Fruit fly (Drosophila melanogaster) whole organism, pupa: ENCODE measurements around the gene Naa20A.
A peak's percentile ranks its signal among the peaks of the same experiment; 100 is the strongest.

Source experiments
- CG10348 ChIP-seq: fragments of 200-800 bp; sonication (Bioruptor generic); IDR thresholded peaks from 2 replicates; pipeline ENCODE4 v1.3.6; 2022; ENCODE audit warnings: missing biosample characterization, missing genetic modification characterization
- CG12605 ChIP-seq: fragments of 200-800 bp; sonication (Bioruptor generic); IDR thresholded peaks from 2 replicates; pipeline ENCODE4 v1.3.6; 2022; ENCODE audit warnings: missing biosample characterization, missing genetic modification characterization
- CG13204 ChIP-seq: fragments of 200-800 bp; sonication (Bioruptor generic); optimal IDR thresholded peaks from 2 replicates; lab custom pipeline; 2018; ENCODE audit warnings: missing biosample characterization, mild to moderate bottlenecking, missing genetic modification characterization, moderate library complexity
- CG14655 ChIP-seq: fragments of 200-800 bp; sonication (Bioruptor generic); optimal IDR thresholded peaks from 3 replicates; lab custom pipeline; 2017; ENCODE audit warnings: mild to moderate bottlenecking, missing biosample characterization, missing genetic modification reagents, missing genetic modification characterization
- CG15710 ChIP-seq: fragments of 200-800 bp; sonication (Bioruptor generic); optimal IDR thresholded peaks from 2 replicates; lab custom pipeline; 2018; ENCODE audit warnings: missing biosample characterization, mild to moderate bottlenecking, missing genetic modification characterization, moderate library complexity
- CG17806 ChIP-seq: fragments of 200-800 bp; sonication (Bioruptor generic); optimal IDR thresholded peaks from 2 replicates; lab custom pipeline; 2018; ENCODE audit warnings: missing biosample characterization, mild to moderate bottlenecking, missing genetic modification characterization, moderate library complexity
- CG32121 ChIP-seq: fragments of 200-800 bp; sonication (Bioruptor generic); IDR thresholded peaks from 2 replicates; pipeline ENCODE4 v1.3.6; 2022; ENCODE audit warnings: missing biosample characterization, missing genetic modification characterization
- CG34367 ChIP-seq: fragments of 200-800 bp; sonication (Bioruptor generic); optimal IDR thresholded peaks from 2 replicates; lab custom pipeline; 2018; ENCODE audit warnings: missing biosample characterization, mild to moderate bottlenecking, missing genetic modification characterization
- CG4496 ChIP-seq: fragments of 200-800 bp; sonication (Bioruptor generic); IDR thresholded peaks from 3 replicates; pipeline ENCODE4 v1.3.6; 2022; ENCODE audit warnings: missing biosample characterization, missing genetic modification characterization
- CG8159 ChIP-seq: fragments of 200-800 bp; sonication (Bioruptor generic); optimal IDR thresholded peaks from 3 replicates; lab custom pipeline; 2018; ENCODE audit warnings: missing biosample characterization, mild to moderate bottlenecking, missing genetic modification characterization, moderate library complexity
- CG8301 ChIP-seq: fragments of 200-800 bp; sonication (Bioruptor generic); optimal IDR thresholded peaks from 2 replicates; lab custom pipeline; 2018; ENCODE audit warnings: missing biosample characterization, mild to moderate bottlenecking, missing genetic modification characterization
- CG9948 ChIP-seq: fragments of 200-800 bp; sonication (Bioruptor generic); optimal IDR thresholded peaks from 2 replicates; lab custom pipeline; 2018; ENCODE audit warnings: missing biosample characterization, mild to moderate bottlenecking, missing genetic modification characterization, moderate library complexity
- D1 ChIP-seq: fragments of 200-800 bp; sonication (Bioruptor generic); optimal IDR thresholded peaks from 2 replicates; lab custom pipeline; 2018; ENCODE audit warnings: missing biosample characterization, mild to moderate bottlenecking, missing genetic modification characterization, moderate library complexity
- EcR ChIP-seq: fragments of 200-800 bp; sonication (Bioruptor generic); optimal IDR thresholded peaks from 3 replicates; lab custom pipeline; 2019; ENCODE audit warnings: missing biosample characterization, missing genetic modification characterization, mild to moderate bottlenecking, moderate library complexity, missing genetic modification reagents
- Ets98B ChIP-seq: fragments of 200-800 bp; sonication (Bioruptor generic); IDR thresholded peaks from 2 replicates; pipeline ENCODE4 v1.3.6; 2022; ENCODE audit warnings: missing biosample characterization, missing genetic modification characterization
- Pif1A ChIP-seq: fragments of 200-800 bp; sonication (Bioruptor generic); optimal IDR thresholded peaks from 3 replicates; lab custom pipeline; 2016; ENCODE audit warnings: missing biosample characterization, missing genetic modification characterization
- Pif1B ChIP-seq: fragments of 200-800 bp; sonication (Bioruptor generic); optimal IDR thresholded peaks from 3 replicates; lab custom pipeline; 2016; ENCODE audit warnings: missing biosample characterization, missing genetic modification characterization
- Snoo ChIP-seq: fragments of 200-800 bp; sonication (Bioruptor generic); optimal IDR thresholded peaks from 3 replicates; lab custom pipeline; 2017; ENCODE audit warnings: missing biosample characterization, mild to moderate bottlenecking, missing genetic modification characterization, inconsistent platforms
- fd96Ca ChIP-seq: fragments of 200-800 bp; sonication (Bioruptor generic); IDR thresholded peaks from 3 replicates; pipeline ENCODE4 v1.3.6; 2022; ENCODE audit warnings: missing biosample characterization, missing genetic modification characterization
- gl ChIP-seq: fragments of 200-800 bp; sonication (Bioruptor generic); optimal IDR thresholded peaks from 2 replicates; lab custom pipeline; 2018; ENCODE audit warnings: missing biosample characterization, mild to moderate bottlenecking, missing genetic modification characterization
- rn ChIP-seq: fragments of 200-800 bp; sonication (Bioruptor generic); IDR thresholded peaks from 2 replicates; pipeline ENCODE4 v1.3.6; 2022; ENCODE audit warnings: missing biosample characterization, missing genetic modification characterization

Naa20A gene

DNA sequence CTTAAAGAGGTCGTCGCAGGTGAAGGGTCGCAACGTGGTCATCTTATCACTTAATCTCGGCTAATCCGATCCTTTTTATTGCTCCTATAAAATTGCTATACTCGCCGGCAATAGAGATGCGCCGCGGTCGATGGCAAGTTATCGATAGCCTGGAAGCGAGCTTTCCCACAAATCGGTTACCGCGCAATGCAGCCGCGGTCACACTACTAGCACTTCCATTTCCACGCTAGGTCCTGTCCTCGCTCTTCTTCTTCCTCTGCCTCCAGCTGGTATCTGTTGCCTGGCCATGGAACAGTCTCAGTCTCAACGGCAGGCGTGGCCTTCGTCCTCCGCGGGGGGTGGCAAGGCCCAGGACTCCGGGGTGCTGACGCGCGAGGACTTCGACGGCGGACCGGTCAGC is at the start of gene Naa20A, which contains the start of gene MKP-4:
Gene Naa20A (minus strand): TSS at position 151 of the 400 bp plus-strand sequence.
Gene MKP-4 (plus strand): TSS at position 191 of the 400 bp plus-strand sequence.
- TF ChIP-seq CG15710, result no peak
- TF ChIP-seq CG34367 (tag; lab: Kevin White, UChicago), result no peak
- TF ChIP-seq EcR, result no peak
- no peak for TF ChIP-seq Snoo (tag; lab: Kevin White, UChicago)

DNA sequence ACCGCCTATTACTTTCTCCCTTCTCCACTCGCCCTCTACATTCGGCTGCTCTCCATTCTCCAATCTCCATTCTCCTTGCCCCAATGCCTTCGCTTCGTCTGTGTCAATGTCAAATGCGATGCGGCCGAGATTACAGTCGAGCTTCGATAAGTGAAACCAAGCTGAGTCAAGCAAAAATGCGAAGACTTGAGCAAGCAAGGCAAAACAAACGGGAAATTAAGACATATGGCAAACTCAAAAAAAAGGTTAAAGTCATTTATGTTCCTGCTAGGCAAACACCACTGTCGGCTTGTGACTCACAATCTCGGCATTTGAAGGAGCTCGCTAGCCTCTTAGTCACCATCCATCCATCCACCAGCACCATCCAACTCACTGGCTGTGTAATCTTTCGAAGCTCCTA is 45.5 kb upstream of the Naa20A start:
- peak; percentile 95 for TF ChIP-seq CG8159 (tag; lab: Kevin White, UChicago)
- TF ChIP-seq Pif1A (GFP tag; lab: Kevin White, UChicago), result peak; percentile 98
- peak; percentile 96 for TF ChIP-seq CG12605 (GFP tag; lab: Robert Waterston, UW)
- no peak for TF ChIP-seq D1
- TF ChIP-seq fd96Ca (GFP tag; lab: Robert Waterston, UW), result peak; percentile 98
- TF ChIP-seq CG9948 (tag; lab: Kevin White, UChicago), result peak; percentile 96
- TF ChIP-seq EcR, result peak; percentile 75
- TF ChIP-seq CG8301 (tag; lab: Kevin White, UChicago), result peak; percentile 93
- TF ChIP-seq CG13204 (GFP tag; lab: Kevin White, UChicago), result peak; percentile 96
- TF ChIP-seq CG10348 (GFP tag; lab: Robert Waterston, UW), result peak; percentile 87
- peak; percentile 92 for TF ChIP-seq rn
- TF ChIP-seq CG14655 (GFP tag; lab: Kevin White, UChicago), result peak; percentile 95
- TF ChIP-seq Snoo (tag; lab: Kevin White, UChicago), result peak; percentile 99
- peak; percentile 97 for TF ChIP-seq Ets98B (GFP tag; lab: Robert Waterston, UW)
- TF ChIP-seq CG4496 (GFP tag; lab: Robert Waterston, UW), result peak; percentile 97
- peak; percentile 99 for TF ChIP-seq Pif1B (GFP tag; lab: Kevin White, UChicago)
- TF ChIP-seq gl, result peak; percentile 96
- peak; percentile 98 for TF ChIP-seq CG34367 (tag; lab: Kevin White, UChicago)
- peak; percentile 94 for TF ChIP-seq CG32121 (GFP tag; lab: Robert Waterston, UW)
- TF ChIP-seq CG17806 (tag; lab: Kevin White, UChicago), result peak; percentile 97
- peak; percentile 98 for TF ChIP-seq CG15710

DNA sequence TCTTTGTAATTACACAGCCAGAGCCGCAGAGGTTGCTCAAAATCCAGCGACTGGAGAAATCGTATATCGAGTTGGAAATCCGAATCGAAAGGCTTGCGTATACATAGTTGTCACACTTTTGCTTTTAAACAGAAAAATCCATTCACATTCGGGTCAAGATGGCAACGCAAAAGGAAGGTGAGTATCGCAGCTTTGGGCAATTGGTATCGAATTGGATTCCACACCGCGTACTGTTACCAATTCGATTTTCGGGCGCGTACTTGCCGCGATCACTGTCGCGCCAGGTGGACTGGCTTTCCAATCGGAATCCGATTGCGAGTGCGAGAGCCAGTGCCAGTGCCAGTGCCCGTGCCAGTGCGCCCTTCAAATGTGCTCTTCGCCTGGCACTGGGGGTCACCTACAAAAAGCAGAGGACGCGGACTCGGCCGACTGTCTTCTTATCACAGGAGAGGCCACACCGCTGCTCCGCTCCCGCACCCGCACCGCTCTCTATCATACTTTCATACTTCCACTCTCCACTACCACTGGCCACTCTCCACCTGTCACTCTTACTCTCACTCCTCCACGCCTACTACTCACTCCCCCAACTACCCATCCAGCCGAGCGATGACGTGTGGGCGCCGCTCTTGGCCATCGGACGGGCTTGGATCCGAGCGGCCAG is 44.7 kb upstream of the Naa20A start:
- TF ChIP-seq Pif1A (GFP tag; lab: Kevin White, UChicago), result no peak
- no peak for TF ChIP-seq D1
- TF ChIP-seq EcR, result no peak
- TF ChIP-seq fd96Ca (GFP tag; lab: Robert Waterston, UW), result no peak
- TF ChIP-seq CG10348 (GFP tag; lab: Robert Waterston, UW), result no peak
- TF ChIP-seq CG4496 (GFP tag; lab: Robert Waterston, UW), result no peak
- TF ChIP-seq CG34367 (tag; lab: Kevin White, UChicago), result no peak
- no peak for TF ChIP-seq CG9948 (tag; lab: Kevin White, UChicago)
- TF ChIP-seq CG8301 (tag; lab: Kevin White, UChicago), result no peak
- no peak for TF ChIP-seq CG12605 (GFP tag; lab: Robert Waterston, UW)
- TF ChIP-seq CG8159 (tag; lab: Kevin White, UChicago), result no peak
- TF ChIP-seq rn, result no peak
- no peak for TF ChIP-seq Snoo (tag; lab: Kevin White, UChicago)
- no peak for TF ChIP-seq Ets98B (GFP tag; lab: Robert Waterston, UW)
- no peak for TF ChIP-seq CG17806 (tag; lab: Kevin White, UChicago)
- no peak for TF ChIP-seq CG15710
- no peak for TF ChIP-seq CG14655 (GFP tag; lab: Kevin White, UChicago)
- TF ChIP-seq CG32121 (GFP tag; lab: Robert Waterston, UW), result no peak
- TF ChIP-seq Pif1B (GFP tag; lab: Kevin White, UChicago), result no peak
- no peak for TF ChIP-seq gl

DNA sequence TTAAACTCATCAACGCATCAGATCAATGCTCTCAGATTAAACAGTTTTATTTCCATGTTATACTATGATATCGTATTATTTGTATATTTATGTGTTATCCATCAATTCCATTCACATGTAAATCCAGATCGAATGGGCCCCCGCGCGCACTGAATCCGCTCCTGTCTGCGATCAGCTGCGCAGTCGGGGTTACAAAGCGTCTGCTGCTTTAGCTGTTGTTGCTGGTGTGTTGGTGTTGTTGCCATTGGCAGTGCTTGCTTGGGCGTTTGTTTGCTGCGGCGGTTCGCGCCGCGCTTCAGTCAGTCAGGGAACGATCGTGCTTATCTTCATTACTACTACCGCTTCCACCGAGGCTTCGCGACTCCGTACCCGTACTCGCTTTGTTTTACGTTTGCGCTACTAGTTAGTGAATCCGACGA is 44.1 kb upstream of the Naa20A start, which contains the start of gene Zw:
Gene Zw (plus strand): TSS at position 262 of the 419 bp plus-strand sequence.
- TF ChIP-seq CG8159 (tag; lab: Kevin White, UChicago) (peak; percentile 45), CG10348 (GFP tag; lab: Robert Waterston, UW) (no peak), Ets98B (GFP tag; lab: Robert Waterston, UW) (peak; percentile 72), CG14655 (GFP tag; lab: Kevin White, UChicago) (peak; percentile 52), D1 (no peak), Pif1A (GFP tag; lab: Kevin White, UChicago) (peak; percentile 67), CG8301 (tag; lab: Kevin White, UChicago) (peak; percentile 36), gl (no peak), CG4496 (GFP tag; lab: Robert Waterston, UW) (peak; percentile 75), CG15710 (peak; percentile 36), CG17806 (tag; lab: Kevin White, UChicago) (peak; percentile 38), CG12605 (GFP tag; lab: Robert Waterston, UW) (no peak), EcR (peak; percentile 28), fd96Ca (GFP tag; lab: Robert Waterston, UW) (peak; percentile 74), CG34367 (tag; lab: Kevin White, UChicago) (peak; percentile 29), Pif1B (GFP tag; lab: Kevin White, UChicago) (peak; percentile 14), Snoo (tag; lab: Kevin White, UChicago) (peak; percentile 40), rn (0 out of 2 replicates have a peak, but pooled peaks have one; percentile 34), CG32121 (GFP tag; lab: Robert Waterston, UW) (peak; percentile 25; the same call in 1 of the 2 replicates), CG13204 (GFP tag; lab: Kevin White, UChicago) (peak; percentile 95), CG9948 (tag; lab: Kevin White, UChicago) (peak; percentile 26)

DNA sequence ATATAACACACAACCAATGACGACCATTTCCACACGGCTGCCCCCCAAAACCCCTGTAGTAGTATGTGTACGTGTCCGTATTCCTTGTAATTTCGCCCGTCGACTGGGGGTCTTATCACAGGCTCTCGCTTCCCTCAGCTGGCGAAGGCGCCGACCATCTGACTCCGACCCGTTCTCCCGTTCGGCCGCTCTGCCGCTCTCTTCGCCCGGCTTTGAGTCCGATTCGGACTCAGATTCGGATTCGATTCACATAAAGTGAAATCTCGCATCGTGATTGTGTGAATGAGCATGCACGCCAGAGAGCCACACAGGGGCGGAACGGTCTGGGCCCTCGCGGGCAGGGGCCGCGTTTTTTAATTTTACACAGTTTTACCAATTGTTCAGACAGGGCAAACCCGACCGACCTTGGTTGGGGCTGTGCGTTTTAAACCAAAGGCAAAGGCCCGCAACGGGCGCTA is 42.8 kb upstream of the Naa20A start:
- TF ChIP-seq fd96Ca (GFP tag; lab: Robert Waterston, UW) (peak; percentile 74), gl (no peak), CG12605 (GFP tag; lab: Robert Waterston, UW) (peak; percentile 50), D1 (no peak), CG8159 (tag; lab: Kevin White, UChicago) (peak; percentile 32), CG17806 (tag; lab: Kevin White, UChicago) (no peak), Ets98B (GFP tag; lab: Robert Waterston, UW) (peak; percentile 61; the same call in 1 of the 2 replicates), CG34367 (tag; lab: Kevin White, UChicago) (no peak), EcR (peak; percentile 46), CG32121 (GFP tag; lab: Robert Waterston, UW) (peak; percentile 48; the same call in 1 of the 2 replicates), rn (0 out of 2 replicates have a peak, but pooled peaks have one; percentile 27), CG9948 (tag; lab: Kevin White, UChicago) (no peak), CG4496 (GFP tag; lab: Robert Waterston, UW) (peak; percentile 72), CG8301 (tag; lab: Kevin White, UChicago) (peak; percentile 11), CG14655 (GFP tag; lab: Kevin White, UChicago) (peak; percentile 36), Pif1A (GFP tag; lab: Kevin White, UChicago) (no peak), CG15710 (peak; percentile 15), CG10348 (GFP tag; lab: Robert Waterston, UW) (no peak), CG13204 (GFP tag; lab: Kevin White, UChicago) (peak; percentile 77), Snoo (tag; lab: Kevin White, UChicago) (peak; percentile 43), Pif1B (GFP tag; lab: Kevin White, UChicago) (peak; percentile 6)
